Worm (Caenorhabditis elegans): ENCODE results near the gene scd-1.
A peak's percentile ranks its signal among the peaks of the same experiment; 100 is the strongest.

The scd-1 gene

DNA sequence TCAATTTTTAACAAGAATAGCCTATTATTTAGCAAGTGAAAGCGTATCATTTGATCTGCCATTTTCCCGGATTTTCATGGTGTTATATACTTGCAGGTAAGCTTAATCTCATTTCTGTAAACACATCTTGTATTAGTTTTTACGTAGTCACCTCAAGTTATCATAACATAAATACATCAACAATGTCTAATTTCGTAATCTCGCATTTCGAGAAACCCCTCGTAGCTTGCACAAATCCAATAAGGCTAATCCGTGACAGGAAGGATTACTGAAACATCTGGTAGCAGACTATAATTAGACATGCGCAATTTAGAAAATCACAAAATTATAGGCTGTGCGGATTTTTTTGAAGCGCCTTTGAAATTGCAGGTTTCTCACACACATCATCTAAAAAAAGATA is 1.1 kb downstream of the scd-1 start:
- TF ChIP-seq sma-9 (GFP tag; optimal IDR thresholded peaks at IDR 0.05) (peak; percentile 69), sma-9 (tag; optimal IDR thresholded peaks at IDR 0.05) (no peak), fos-1 (tag; optimal IDR thresholded peaks at IDR 0.05) (no peak)

ce11 chrX:12523071-12523483 is 2.5 kb downstream of the scd-1 start:
- peak; percentile 11 for TF ChIP-seq mab-5 (tag; optimal IDR thresholded peaks at IDR 0.05)
- no peak for TF ChIP-seq aly-2 (tag; optimal IDR thresholded peaks at IDR 0.05)
- no peak for TF ChIP-seq ztf-11 (tag; optimal IDR thresholded peaks at IDR 0.05)
- TF ChIP-seq dmd-4 (tag; optimal IDR thresholded peaks at IDR 0.05), result no peak
- no peak for TF ChIP-seq snpc-4 (tag; optimal IDR thresholded peaks at IDR 0.05)
- TF ChIP-seq gmeb-1 (tag; optimal IDR thresholded peaks at IDR 0.05), result peak; percentile 63
- peak; percentile 72 for TF ChIP-seq crh-2 (tag; optimal IDR thresholded peaks at IDR 0.05)
- no peak for TF ChIP-seq ama-1 (optimal IDR thresholded peaks at IDR 0.05)
- no peak for TF ChIP-seq nhr-237 (tag; optimal IDR thresholded peaks at IDR 0.05)
- TF ChIP-seq nhr-10 (tag; optimal IDR thresholded peaks at IDR 0.05), result no peak
- TF ChIP-seq nhr-129 (tag; optimal IDR thresholded peaks at IDR 0.05), result peak; percentile 76
- peak in 1 of 2 experiments; percentile 48 for TF ChIP-seq lsy-2 (tag; optimal IDR thresholded peaks at IDR 0.05)
- peak; percentile 41 for TF ChIP-seq nhr-23 (tag; optimal IDR thresholded peaks at IDR 0.05)
- TF ChIP-seq ZK546.5 (tag; optimal IDR thresholded peaks at IDR 0.05), result no peak
- peak; percentile 71 for TF ChIP-seq blmp-1 (tag; optimal IDR thresholded peaks at IDR 0.05; ENCODE audit: insufficient read depth)
- TF ChIP-seq F13H6.1 (tag; optimal IDR thresholded peaks at IDR 0.05), result peak; percentile 42
- TF ChIP-seq mbf-1 (tag; optimal IDR thresholded peaks at IDR 0.05), result no peak
- peak; percentile 96 for TF ChIP-seq sma-3 (GFP tag; optimal IDR thresholded peaks at IDR 0.05)
- TF ChIP-seq ceh-82 (tag; optimal IDR thresholded peaks at IDR 0.05), result no peak
- TF ChIP-seq nhr-77 (tag; optimal IDR thresholded peaks at IDR 0.05), result no peak
- peak; percentile 30 for TF ChIP-seq egl-27 (tag; optimal IDR thresholded peaks at IDR 0.05)
- peak; percentile 35 for TF ChIP-seq nhr-6 (tag; optimal IDR thresholded peaks at IDR 0.05)
- TF ChIP-seq Y55F3AM.14 (GFP tag; optimal IDR thresholded peaks at IDR 0.05), result peak; percentile 38
- TF ChIP-seq alr-1 (tag; optimal IDR thresholded peaks at IDR 0.05), result no peak
- peak in 1 of 2 experiments; percentile 54 for TF ChIP-seq mdl-1 (tag; optimal IDR thresholded peaks at IDR 0.05)
- TF ChIP-seq ztf-1 (GFP tag; conservative IDR thresholded peaks at IDR 0.05), result no peak
- no peak for TF ChIP-seq nhr-11 (tag; optimal IDR thresholded peaks at IDR 0.05)
- TF ChIP-seq sma-9 (GFP tag; optimal IDR thresholded peaks at IDR 0.05), result peak; percentile 92
- TF ChIP-seq sma-9 (tag; optimal IDR thresholded peaks at IDR 0.05), result no peak
- peak; percentile 10 for TF ChIP-seq C34F6.9 (tag; optimal IDR thresholded peaks at IDR 0.05)
- peak; percentile 95 for TF ChIP-seq nhr-21 (tag; optimal IDR thresholded peaks at IDR 0.05)
- TF ChIP-seq nhr-25 (tag; optimal IDR thresholded peaks at IDR 0.05), result peak; percentile 94
- TF ChIP-seq lin-13 (GFP tag; optimal IDR thresholded peaks at IDR 0.05), result no peak
- peak; percentile 19 for TF ChIP-seq fos-1 (tag; optimal IDR thresholded peaks at IDR 0.05)

DNA sequence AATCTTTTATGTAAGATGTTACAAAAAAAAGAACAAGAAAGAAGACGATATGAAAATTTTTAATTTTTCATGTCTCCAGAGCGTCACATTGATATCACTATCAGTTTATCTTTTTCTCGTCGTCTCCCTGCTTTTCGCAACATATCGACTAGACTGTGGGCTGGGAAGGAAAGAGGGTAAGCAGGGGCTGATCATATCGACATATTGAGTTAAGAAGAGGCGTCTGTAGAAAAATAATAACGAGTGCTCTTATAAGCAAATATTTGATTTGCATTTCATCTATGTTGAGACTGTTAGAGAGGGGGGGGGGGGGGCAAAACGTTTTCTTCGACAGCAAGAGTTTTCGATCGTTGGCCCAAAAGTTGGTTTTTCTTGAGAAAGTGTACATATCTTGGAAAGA is 6.6 kb downstream of the scd-1 start:
- TF ChIP-seq unc-55 (GFP tag; optimal IDR thresholded peaks at IDR 0.05) (no peak), F13H6.1 (tag; optimal IDR thresholded peaks at IDR 0.05) (peak; percentile 25), sma-9 (GFP tag; optimal IDR thresholded peaks at IDR 0.05) (peak; percentile 67), sma-9 (tag; optimal IDR thresholded peaks at IDR 0.05) (no peak), nhr-25 (tag; optimal IDR thresholded peaks at IDR 0.05) (peak; percentile 1)

- TF ChIP-seq lin-11 (tag; optimal IDR thresholded peaks at IDR 0.05) (no peak), lin-13 (GFP tag; optimal IDR thresholded peaks at IDR 0.05) (no peak), ama-1 (optimal IDR thresholded peaks at IDR 0.05) (no peak), nhr-10 (tag; optimal IDR thresholded peaks at IDR 0.05) (no peak), crh-2 (tag; optimal IDR thresholded peaks at IDR 0.05) (peak; percentile 32), nhr-129 (tag; optimal IDR thresholded peaks at IDR 0.05) (no peak), nhr-11 (tag; optimal IDR thresholded peaks at IDR 0.05) (no peak), mdl-1 (tag; optimal IDR thresholded peaks at IDR 0.05) (no peak), sma-9 (GFP tag; optimal IDR thresholded peaks at IDR 0.05) (peak; percentile 89), sma-9 (tag; optimal IDR thresholded peaks at IDR 0.05) (no peak), unc-62 (GFP tag; optimal IDR thresholded peaks at IDR 0.05) (no peak), blmp-1 (tag; optimal IDR thresholded peaks at IDR 0.05; ENCODE audit: insufficient read depth) (no peak), gmeb-1 (tag; optimal IDR thresholded peaks at IDR 0.05) (peak; percentile 26), nhr-21 (tag; optimal IDR thresholded peaks at IDR 0.05) (peak; percentile 14), fos-1 (tag; optimal IDR thresholded peaks at IDR 0.05) (peak; percentile 50), unc-55 (GFP tag; optimal IDR thresholded peaks at IDR 0.05) (no peak), mab-5 (tag; optimal IDR thresholded peaks at IDR 0.05) (no peak), egl-27 (tag; optimal IDR thresholded peaks at IDR 0.05) (no peak), lsy-2 (tag; optimal IDR thresholded peaks at IDR 0.05) (no peak), ztf-1 (GFP tag; conservative IDR thresholded peaks at IDR 0.05) (no peak), nhr-6 (tag; optimal IDR thresholded peaks at IDR 0.05) (no peak), nhr-12 (tag; optimal IDR thresholded peaks at IDR 0.05) (no peak), sem-4 (tag; optimal IDR thresholded peaks at IDR 0.05) (no peak), elt-3 (tag; optimal IDR thresholded peaks at IDR 0.05) (no peak), unc-39 (tag; optimal IDR thresholded peaks at IDR 0.05) (no peak), zag-1 (tag; optimal IDR thresholded peaks at IDR 0.05) (no peak), snpc-4 (tag; optimal IDR thresholded peaks at IDR 0.05) (no peak), elt-1 (tag; optimal IDR thresholded peaks at IDR 0.05) (no peak), ceh-16 (tag; optimal IDR thresholded peaks at IDR 0.05) (no peak), F13H6.1 (tag; optimal IDR thresholded peaks at IDR 0.05) (no peak), skn-1 (tag; optimal IDR thresholded peaks at IDR 0.05) (no peak), Y55F3AM.14 (GFP tag; optimal IDR thresholded peaks at IDR 0.05) (no peak), nhr-237 (tag; optimal IDR thresholded peaks at IDR 0.05) (no peak), nhr-77 (tag; optimal IDR thresholded peaks at IDR 0.05) (no peak), nhr-25 (tag; optimal IDR thresholded peaks at IDR 0.05) (no peak), ceh-82 (tag; optimal IDR thresholded peaks at IDR 0.05) (no peak)
Measured at ce11 chrX:12518469-12518868, 7.1 kb downstream of the scd-1 start.
